Worm (Caenorhabditis elegans) whole organism, late embryonic: ENCODE data around the gene zip-2.

Experiments used
- F13H6.1 ChIP-seq: sonication (generic microtip); optimal IDR thresholded peaks from 2 replicates; lab custom pipeline; 2016; ENCODE audit warnings: missing genetic modification characterization, missing compliant biosample characterization
- K02D7.2 ChIP-seq: sonication (generic microtip); optimal IDR thresholded peaks from 2 replicates; lab custom pipeline; 2017; ENCODE audit warnings: mild to moderate bottlenecking, missing genetic modification characterization, missing compliant biosample characterization
- K09A11.1 ChIP-seq: sonication (generic microtip); optimal IDR thresholded peaks from 2 replicates; lab custom pipeline; 2017; ENCODE audit warnings: antibody characterized with exemption, mild to moderate bottlenecking, missing genetic modification characterization, missing compliant biosample characterization; ENCODE audit not compliant: insufficient read depth
- T23F11.4 ChIP-seq: fragments of 200-800 bp; sonication (Bioruptor generic); optimal IDR thresholded peaks from 2 replicates; lab custom pipeline; 2018; ENCODE audit warnings: mild to moderate bottlenecking, missing genetic modification characterization, missing compliant biosample characterization
- Y22D7AL.16 ChIP-seq: sonication (generic microtip); optimal IDR thresholded peaks from 2 replicates; lab custom pipeline; 2016; ENCODE audit warnings: missing genetic modification characterization, missing compliant biosample characterization
- ahr-1 ChIP-seq: sonication (generic microtip); optimal IDR thresholded peaks from 2 replicates; lab custom pipeline; 2016; ENCODE audit warnings: missing genetic modification characterization, missing compliant biosample characterization
- ceh-14 ChIP-seq: sonication (generic microtip); optimal IDR thresholded peaks from 2 replicates; lab custom pipeline; 2016; ENCODE audit warnings: missing genotype, missing genetic modification characterization, missing compliant biosample characterization
- ceh-19 ChIP-seq: fragments of 200-800 bp; sonication (Bioruptor generic); optimal IDR thresholded peaks from 2 replicates; lab custom pipeline; 2018; ENCODE audit warnings: mild to moderate bottlenecking, missing genetic modification characterization, missing compliant biosample characterization
- ceh-24 ChIP-seq: sonication (generic microtip); optimal IDR thresholded peaks from 2 replicates; lab custom pipeline; 2016; ENCODE audit warnings: mild to moderate bottlenecking, missing genetic modification characterization, missing compliant biosample characterization
- ceh-45 ChIP-seq: fragments of 200-800 bp; sonication (Bioruptor generic); IDR thresholded peaks from 2 replicates; pipeline ENCODE4 v1.3.6; 2022; ENCODE audit warnings: missing genetic modification reagents, missing genetic modification characterization, missing compliant biosample characterization
- ceh-9 ChIP-seq: sonication (generic microtip); optimal IDR thresholded peaks from 2 replicates; lab custom pipeline; 2016; ENCODE audit warnings: mild to moderate bottlenecking, missing genetic modification characterization, inconsistent platforms, missing compliant biosample characterization
- che-1 ChIP-seq: sonication (generic microtip); optimal IDR thresholded peaks from 2 replicates; lab custom pipeline; 2016; ENCODE audit warnings: mild to moderate bottlenecking, missing genetic modification characterization, missing compliant biosample characterization
- dmd-4 ChIP-seq: sonication (generic microtip); optimal IDR thresholded peaks from 2 replicates; lab custom pipeline; 2016; ENCODE audit warnings: borderline replicate concordance, missing genetic modification characterization, missing compliant biosample characterization
- dve-1 ChIP-seq: sonication (generic microtip); optimal IDR thresholded peaks from 2 replicates; lab custom pipeline; 2017; ENCODE audit warnings: antibody characterized with exemption, mild to moderate bottlenecking, missing genetic modification characterization, missing compliant biosample characterization
- elt-2 ChIP-seq: sonication (generic microtip); optimal IDR thresholded peaks from 2 replicates; lab custom pipeline; 2016; ENCODE audit warnings: missing genetic modification reagents, missing genetic modification characterization, missing compliant biosample characterization
- elt-4 ChIP-seq: sonication (generic microtip); optimal IDR thresholded peaks from 2 replicates; lab custom pipeline; 2016; ENCODE audit warnings: missing genetic modification characterization, missing compliant biosample characterization
- fax-1 ChIP-seq: sonication (generic microtip); optimal IDR thresholded peaks from 2 replicates; lab custom pipeline; 2016; ENCODE audit warnings: missing genotype, missing genetic modification characterization, missing compliant biosample characterization
- fkh-10 ChIP-seq: fragments of 150-350 bp; optimal IDR thresholded peaks from 2 replicates; lab custom pipeline; 2014; ENCODE audit warnings: missing biosample characterization, missing genetic modification reagents, missing genetic modification characterization
- fkh-6 ChIP-seq: sonication (generic microtip); optimal IDR thresholded peaks from 2 replicates; lab custom pipeline; 2016; ENCODE audit warnings: missing genetic modification characterization, missing compliant biosample characterization
- gmeb-2 ChIP-seq: sonication (generic microtip); optimal IDR thresholded peaks from 2 replicates; lab custom pipeline; 2016; ENCODE audit warnings: missing genetic modification characterization, inconsistent platforms, missing compliant biosample characterization
- hlh-15 ChIP-seq: sonication (generic microtip); optimal IDR thresholded peaks from 2 replicates; lab custom pipeline; 2016; ENCODE audit warnings: missing genetic modification characterization, missing compliant biosample characterization
- hlh-6 ChIP-seq: sonication (generic microtip); optimal IDR thresholded peaks from 2 replicates; lab custom pipeline; 2016; ENCODE audit warnings: missing genotype, missing genetic modification characterization, missing compliant biosample characterization
- hlh-8 ChIP-seq: sonication (generic microtip); optimal IDR thresholded peaks from 2 replicates; lab custom pipeline; 2016; ENCODE audit warnings: missing genotype, missing genetic modification characterization, missing compliant biosample characterization
- lim-6 ChIP-seq: sonication (generic microtip); optimal IDR thresholded peaks from 2 replicates; lab custom pipeline; 2016; ENCODE audit warnings: missing genetic modification characterization, missing compliant biosample characterization
- nfya-1 ChIP-seq: sonication (generic microtip); optimal IDR thresholded peaks from 2 replicates; lab custom pipeline; 2017; ENCODE audit warnings: missing genetic modification characterization, mild to moderate bottlenecking, missing compliant biosample characterization, antibody characterized with exemption, moderate library complexity
- nhr-232 ChIP-seq: sonication (generic microtip); optimal IDR thresholded peaks from 2 replicates; lab custom pipeline; 2016; ENCODE audit warnings: missing genetic modification characterization, missing compliant biosample characterization
- npax-4 ChIP-seq: sonication (generic microtip); optimal IDR thresholded peaks from 2 replicates; lab custom pipeline; 2016; ENCODE audit warnings: missing genetic modification characterization, missing compliant biosample characterization
- odd-2 ChIP-seq: sonication (generic microtip); optimal IDR thresholded peaks from 2 replicates; lab custom pipeline; 2017; ENCODE audit warnings: antibody characterized with exemption, mild to moderate bottlenecking, missing genetic modification characterization, missing compliant biosample characterization
- pat-9 ChIP-seq: fragments of 200-800 bp; sonication (Bioruptor generic); optimal IDR thresholded peaks from 2 replicates; lab custom pipeline; 2018; ENCODE audit warnings: mild to moderate bottlenecking, missing genetic modification characterization, moderate library complexity, missing compliant biosample characterization
- pha-2 ChIP-seq: sonication (generic microtip); optimal IDR thresholded peaks from 2 replicates; lab custom pipeline; 2017; ENCODE audit warnings: mild to moderate bottlenecking, missing genetic modification characterization, missing compliant biosample characterization
- pqm-1 ChIP-seq: sonication (generic microtip); optimal IDR thresholded peaks from 2 replicates; lab custom pipeline; 2016; ENCODE audit warnings: missing genetic modification characterization, missing compliant biosample characterization
- pros-1 ChIP-seq: fragments of 150-350 bp; optimal IDR thresholded peaks from 2 replicates; lab custom pipeline; 2014; ENCODE audit warnings: missing biosample characterization, missing genetic modification reagents, missing genetic modification characterization
- sdc-2 ChIP-seq: sonication (generic microtip); optimal IDR thresholded peaks from 2 replicates; lab custom pipeline; 2016; ENCODE audit warnings: missing genotype, missing genetic modification characterization, missing compliant biosample characterization
- sox-2 ChIP-seq: fragments of 200-800 bp; sonication (Bioruptor generic); IDR thresholded peaks from 2 replicates; pipeline ENCODE4 v1.3.6; 2022; ENCODE audit warnings: missing genetic modification reagents, missing genetic modification characterization, missing compliant biosample characterization
- tbx-2 ChIP-seq: sonication (generic microtip); optimal IDR thresholded peaks from 2 replicates; lab custom pipeline; 2016; ENCODE audit warnings: missing genetic modification characterization, missing compliant biosample characterization
- unc-3 ChIP-seq, 2 experiments: fragments of 200-800 bp in 1 of 2; sonication (Bioruptor generic) in 1 of 2; sonication (generic microtip) in 1 of 2; conservative IDR thresholded peaks in 1 of 2; optimal IDR thresholded peaks in 1 of 2; 2 replicates each; pipeline versions ENCODE4 v1.3.6 to Lab custom; 2016 to 2022; ENCODE audit warnings: missing compliant biosample characterization in 2 of 2, missing genetic modification characterization in 2 of 2, missing genetic modification reagents in 1 of 2
- unc-55 ChIP-seq: sonication (generic microtip); optimal IDR thresholded peaks from 2 replicates; lab custom pipeline; 2017; ENCODE audit warnings: missing biosample characterization, missing genetic modification reagents, missing genetic modification characterization
- unc-86 ChIP-seq: sonication (generic microtip); optimal IDR thresholded peaks from 2 replicates; lab custom pipeline; 2016; ENCODE audit warnings: missing genetic modification characterization, missing compliant biosample characterization
- zip-5 ChIP-seq: sonication (generic microtip); optimal IDR thresholded peaks from 2 replicates; lab custom pipeline; 2016; ENCODE audit warnings: missing genetic modification characterization, missing compliant biosample characterization

The zip-2 gene

DNA sequence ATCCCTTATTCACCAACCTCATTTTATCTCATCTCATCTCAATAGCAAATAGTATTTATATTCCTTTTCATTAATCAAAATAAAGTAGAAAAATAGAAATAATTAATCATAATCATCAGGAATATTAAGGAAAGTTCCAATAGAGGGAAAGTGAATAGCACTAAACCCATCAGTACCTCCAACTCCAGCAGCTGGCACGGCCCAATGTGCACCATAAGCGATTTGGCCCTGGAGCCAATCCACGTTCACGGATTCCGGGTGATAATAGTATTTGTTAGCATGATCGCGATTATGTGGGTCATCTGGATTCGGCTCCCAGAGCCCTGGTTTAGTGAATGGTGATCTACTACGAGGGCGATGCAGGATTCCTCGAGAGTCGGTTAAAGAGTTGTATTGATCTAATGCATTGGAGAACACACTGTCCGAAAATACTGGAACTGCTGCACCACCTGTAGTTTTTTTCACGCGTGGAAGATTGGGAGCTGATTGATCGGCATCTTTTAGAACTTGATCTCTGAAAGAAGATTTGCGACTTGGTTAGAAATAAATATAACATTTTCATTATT, 3.0 kb downstream of the zip-2 start (continued):
- TF ChIP-seq pat-9 (tag; lab: Kevin White, UChicago) (no peak), ahr-1 (tag; lab: Kevin White, UChicago) (no peak), npax-4 (tag; lab: Kevin White, UChicago) (no peak), dmd-4 (no peak), odd-2 (tag; lab: Kevin White, UChicago) (no peak), K09A11.1 (tag; lab: Kevin White, UChicago) (no peak), Y22D7AL.16 (tag; lab: Kevin White, UChicago) (peak; percentile 50), fkh-6 (tag; lab: Kevin White, UChicago) (no peak), unc-3 (GFP tag; conservative IDR thresholded peaks at IDR 0.05; lab: Robert Waterston, UW) (peak; percentile 26; the same call in 1 of the 2 replicates), unc-3 (tag; optimal IDR thresholded peaks at IDR 0.05; lab: Kevin White, UChicago) (no peak), pros-1 (no peak), dve-1 (tag; lab: Kevin White, UChicago) (peak; percentile 43), lim-6 (tag; lab: Kevin White, UChicago) (no peak), ceh-9 (tag; lab: Kevin White, UChicago) (peak; percentile 22), nhr-232 (tag; lab: Kevin White, UChicago) (no peak), pqm-1 (tag; lab: Kevin White, UChicago) (no peak), unc-86 (tag; lab: Kevin White, UChicago) (no peak), zip-5 (tag; lab: Kevin White, UChicago) (no peak), ceh-45 (GFP tag; lab: Robert Waterston, UW) (peak; percentile 70), F13H6.1 (tag; lab: Kevin White, UChicago) (peak; percentile 13), hlh-8 (tag; lab: Kevin White, UChicago) (no peak), ceh-19 (GFP tag; lab: Kevin White, UChicago) (peak; percentile 32), hlh-15 (tag; lab: Kevin White, UChicago) (no peak), fax-1 (no peak), unc-55 (GFP tag; lab: Kevin White, UChicago) (no peak), K02D7.2 (peak; percentile 52), pha-2 (tag; lab: Kevin White, UChicago) (peak; percentile 77), sox-2 (no peak; the same call in 1 of the 2 replicates), elt-4 (tag; lab: Kevin White, UChicago) (no peak), elt-2 (tag; lab: Kevin White, UChicago) (peak; percentile 9), hlh-6 (tag; lab: Kevin White, UChicago) (no peak), gmeb-2 (tag; lab: Kevin White, UChicago) (peak; percentile 73), nfya-1 (tag; lab: Kevin White, UChicago) (peak; percentile 67), sdc-2 (tag; lab: Kevin White, UChicago) (no peak), ceh-24 (tag; lab: Kevin White, UChicago) (peak; percentile 30), ceh-14 (tag; lab: Kevin White, UChicago) (no peak), tbx-2 (tag; lab: Kevin White, UChicago) (no peak), fkh-10 (GFP tag; lab: Kevin White, UChicago) (peak; percentile 28)

DNA sequence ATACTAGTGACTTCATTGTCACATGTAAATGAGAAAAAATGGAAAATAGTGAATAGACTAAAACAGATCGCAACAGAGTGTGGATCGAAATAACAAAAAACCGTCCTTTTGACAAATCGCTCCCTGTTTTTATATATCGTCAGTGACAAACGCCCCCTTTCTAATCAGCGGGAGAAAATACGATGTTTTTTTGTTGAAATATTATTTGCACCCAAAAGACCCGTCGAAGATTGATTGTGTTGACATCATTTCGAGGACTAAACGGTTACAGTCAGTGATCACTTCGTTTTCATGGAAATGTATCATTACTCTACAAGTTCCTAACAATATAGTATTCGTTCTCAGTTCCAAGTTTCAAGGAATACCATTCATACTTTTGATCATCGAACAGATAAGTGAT, 6.7 kb downstream of the zip-2 start, which contains the start of gene dos-3:
Gene dos-3, minus strand, starts transcription at position 101 of the 400 bp plus-strand sequence.
- TF ChIP-seq che-1 (no peak), sox-2 (no peak)

DNA sequence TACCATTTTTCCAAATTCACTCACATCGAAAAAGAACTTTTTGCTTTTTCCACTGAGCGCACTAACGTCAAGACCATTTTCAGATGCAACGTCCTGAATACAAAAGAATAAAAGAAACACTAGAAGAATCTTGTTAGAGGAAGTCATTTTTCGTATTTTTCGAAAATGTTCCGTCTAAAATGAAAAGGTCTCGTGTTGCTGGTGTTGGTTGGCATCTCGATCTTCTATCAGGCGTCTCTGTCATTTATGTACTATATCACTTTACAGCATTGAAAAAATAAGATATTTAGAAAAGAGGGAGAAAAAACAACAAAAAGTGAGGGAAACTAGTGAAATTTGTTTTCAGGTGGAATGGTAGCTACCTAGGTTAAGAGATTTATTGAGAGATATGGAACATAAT, 8.4 kb downstream of the zip-2 start, which contains the start of gene K02F3.9:
Gene K02F3.9, minus strand, starts transcription at position 190 of the 400 bp plus-strand sequence.
- TF ChIP-seq T23F11.4 (GFP tag; lab: Kevin White, UChicago) (no peak), hlh-6 (tag; lab: Kevin White, UChicago) (no peak), sdc-2 (tag; lab: Kevin White, UChicago) (no peak)
